Fruit fly (Drosophila melanogaster) whole organism, embryonic: Measurements from ENCODE around the gene nonC.

ENCODE experiments used
- Bdp1 ChIP-seq: fragments of 200-800 bp; sonication (Bioruptor generic); optimal IDR thresholded peaks from 3 replicates; lab custom pipeline; 2016; ENCODE audit warnings: missing biosample characterization, missing genetic modification characterization
- Bteb2 ChIP-seq: fragments of 200-800 bp; sonication (Bioruptor generic); optimal IDR thresholded peaks from 2 replicates; lab custom pipeline; 2016; ENCODE audit warnings: missing biosample characterization, missing genetic modification characterization
- CG11723 ChIP-seq: fragments of 200-800 bp; sonication (Bioruptor generic); optimal IDR thresholded peaks from 2 replicates; lab custom pipeline; 2017; ENCODE audit warnings: missing biosample characterization, mild to moderate bottlenecking, missing genetic modification characterization
- CG14050 ChIP-seq: fragments of 200-800 bp; sonication (Bioruptor generic); IDR thresholded peaks from 3 replicates; pipeline ENCODE4 v1.3.6; 2022; ENCODE audit warnings: missing biosample characterization, missing genetic modification characterization
- CG1529 ChIP-seq: fragments of 200-800 bp; sonication (Bioruptor generic); optimal IDR thresholded peaks from 3 replicates; lab custom pipeline; 2018; ENCODE audit warnings: missing biosample characterization, missing genetic modification characterization
- CG15601 ChIP-seq: fragments of 200-800 bp; sonication (Bioruptor generic); optimal IDR thresholded peaks from 3 replicates; lab custom pipeline; 2019; ENCODE audit warnings: missing biosample characterization, mild to moderate bottlenecking, missing genetic modification characterization, moderate library complexity
- CG17359 ChIP-seq: fragments of 200-800 bp; sonication (Bioruptor generic); optimal IDR thresholded peaks from 3 replicates; lab custom pipeline; 2018; ENCODE audit warnings: missing biosample characterization, mild to moderate bottlenecking, missing genetic modification characterization, moderate library complexity
- CG17912 ChIP-seq: fragments of 200-800 bp; sonication (Bioruptor generic); optimal IDR thresholded peaks from 2 replicates; lab custom pipeline; 2018; ENCODE audit warnings: missing biosample characterization, mild to moderate bottlenecking, missing genetic modification characterization
- CG2120 ChIP-seq: fragments of 200-800 bp; sonication (Bioruptor generic); optimal IDR thresholded peaks from 3 replicates; lab custom pipeline; 2016; ENCODE audit warnings: missing biosample characterization, missing genetic modification characterization
- CG2129 ChIP-seq: fragments of 200-800 bp; sonication (Bioruptor generic); IDR thresholded peaks from 2 replicates; pipeline ENCODE4 v1.3.6; 2022; ENCODE audit warnings: missing biosample characterization, missing genetic modification characterization; ENCODE audit not compliant: partially characterized antibody
- CG3281 ChIP-seq: fragments of 200-800 bp; sonication (Bioruptor generic); optimal IDR thresholded peaks from 3 replicates; lab custom pipeline; 2017; ENCODE audit warnings: missing biosample characterization, mild to moderate bottlenecking, missing genetic modification characterization
- CG33213 ChIP-seq: fragments of 200-800 bp; sonication (Bioruptor generic); optimal IDR thresholded peaks from 3 replicates; lab custom pipeline; 2016; ENCODE audit warnings: missing biosample characterization, missing genetic modification characterization
- CG34376 ChIP-seq: fragments of 200-800 bp; sonication (Bioruptor generic); optimal IDR thresholded peaks from 2 replicates; lab custom pipeline; 2018; ENCODE audit warnings: missing biosample characterization, mild to moderate bottlenecking, missing genetic modification characterization
- CG6272 ChIP-seq: fragments of 200-800 bp; sonication (Bioruptor generic); IDR thresholded peaks from 2 replicates; pipeline ENCODE4 v1.3.6; 2022; ENCODE audit warnings: missing biosample characterization, missing genetic modification characterization
- CG6683 ChIP-seq: fragments of 200-800 bp; sonication (Bioruptor generic); optimal IDR thresholded peaks from 2 replicates; lab custom pipeline; 2017; ENCODE audit warnings: missing biosample characterization, mild to moderate bottlenecking, missing genetic modification characterization, missing genetic modification reagents
- CG7839 ChIP-seq: fragments of 200-800 bp; sonication (Bioruptor generic); optimal IDR thresholded peaks from 3 replicates; lab custom pipeline; 2018; ENCODE audit warnings: missing biosample characterization, mild to moderate bottlenecking, missing genetic modification characterization, moderate library complexity
- CG7963 ChIP-seq: fragments of 200-800 bp; sonication (Bioruptor generic); IDR thresholded peaks from 3 replicates; pipeline ENCODE4 v1.3.6; 2022; ENCODE audit warnings: missing biosample characterization, missing genetic modification characterization; ENCODE audit not compliant: partially characterized antibody
- CG7987 ChIP-seq: fragments of 200-800 bp; sonication (Bioruptor generic); optimal IDR thresholded peaks from 2 replicates; lab custom pipeline; 2018; ENCODE audit warnings: missing biosample characterization, mild to moderate bottlenecking, missing genetic modification characterization, moderate library complexity
- CG8089 ChIP-seq: fragments of 200-800 bp; sonication (Bioruptor generic); optimal IDR thresholded peaks from 3 replicates; lab custom pipeline; 2016; ENCODE audit warnings: missing biosample characterization, missing genetic modification characterization
- CG8388 ChIP-seq: fragments of 200-800 bp; sonication (Bioruptor generic); optimal IDR thresholded peaks from 2 replicates; lab custom pipeline; 2019; ENCODE audit warnings: missing biosample characterization, mild to moderate bottlenecking, missing genetic modification characterization, moderate library complexity
- CG8924 ChIP-seq: fragments of 200-800 bp; optimal IDR thresholded peaks from 3 replicates; lab custom pipeline; 2019; ENCODE audit warnings: missing biosample characterization, mild to moderate bottlenecking, missing genetic modification characterization, moderate library complexity
- CG9932 ChIP-seq: fragments of 200-800 bp; sonication (Bioruptor generic); IDR thresholded peaks from 2 replicates; pipeline ENCODE4 v1.3.6; 2022; ENCODE audit warnings: missing biosample characterization, missing genetic modification characterization
- CkIIα-i1 ChIP-seq: fragments of 200-800 bp; sonication (Bioruptor generic); IDR thresholded peaks from 2 replicates; pipeline ENCODE4 v1.3.6; 2022; ENCODE audit warnings: missing biosample characterization, missing genetic modification characterization
- Dbx ChIP-seq: fragments of 200-800 bp; sonication (Bioruptor generic); IDR thresholded peaks from 3 replicates; pipeline ENCODE4 v1.3.6; 2022; ENCODE audit warnings: missing biosample characterization, missing genetic modification characterization
- Ets97D ChIP-seq: fragments of 200-800 bp; sonication (Bioruptor generic); optimal IDR thresholded peaks from 3 replicates; lab custom pipeline; 2016; ENCODE audit warnings: missing biosample characterization, missing genetic modification characterization
- Fer1 ChIP-seq: fragments of 200-800 bp; sonication (Bioruptor generic); optimal IDR thresholded peaks from 2 replicates; lab custom pipeline; 2017; ENCODE audit warnings: missing biosample characterization, mild to moderate bottlenecking, missing genetic modification characterization
- HLH4C ChIP-seq: fragments of 200-800 bp; sonication (Bioruptor generic); IDR thresholded peaks from 3 replicates; pipeline ENCODE4 v1.3.6; 2022; ENCODE audit warnings: missing biosample characterization, missing genetic modification characterization; ENCODE audit not compliant: partially characterized antibody
- Lim3 ChIP-seq: fragments of 200-800 bp; sonication (Bioruptor generic); IDR thresholded peaks from 2 replicates; pipeline ENCODE4 v1.3.6; 2022; ENCODE audit warnings: missing biosample characterization, missing genetic modification characterization
- MBD-R2 ChIP-seq: fragments of 200-800 bp; sonication (Bioruptor generic); IDR thresholded peaks from 2 replicates; pipeline ENCODE4 v1.3.6; 2022; ENCODE audit warnings: missing biosample characterization, missing genetic modification characterization
- TFAM ChIP-seq: fragments of 200-800 bp; sonication (Bioruptor generic); optimal IDR thresholded peaks from 2 replicates; lab custom pipeline; 2017; ENCODE audit warnings: missing biosample characterization, missing genetic modification characterization, inconsistent platforms
- Xrp1 ChIP-seq: fragments of 200-800 bp; sonication (Bioruptor generic); IDR thresholded peaks from 2 replicates; pipeline ENCODE4 v1.3.6; 2022; ENCODE audit warnings: missing biosample characterization, missing genetic modification characterization
- YL-1 ChIP-seq: fragments of 200-800 bp; sonication (Bioruptor generic); optimal IDR thresholded peaks from 3 replicates; lab custom pipeline; 2017; ENCODE audit warnings: missing biosample characterization, mild to moderate bottlenecking, missing genetic modification characterization
- al ChIP-seq: fragments of 200-800 bp; sonication (Bioruptor generic); IDR thresholded peaks from 2 replicates; pipeline ENCODE4 v1.3.6; 2022; ENCODE audit warnings: missing biosample characterization, missing genetic modification characterization
- bigmax ChIP-seq: fragments of 200-800 bp; sonication (Bioruptor generic); optimal IDR thresholded peaks from 2 replicates; lab custom pipeline; 2018; ENCODE audit warnings: missing biosample characterization, mild to moderate bottlenecking, missing genetic modification characterization
- br ChIP-seq: fragments of >200 bp; optimal IDR thresholded peaks from 2 replicates; lab custom pipeline; 2017
- cas ChIP-seq: fragments of 200-800 bp; sonication (Bioruptor generic); IDR thresholded peaks from 2 replicates; pipeline ENCODE4 v1.3.6; 2022; ENCODE audit warnings: missing biosample characterization, missing genetic modification characterization
- crp ChIP-seq, 2 experiments: fragments of 200-800 bp; sonication (Bioruptor generic); optimal IDR thresholded peaks; 2 replicates in 1 of 2; 3 replicates in 1 of 2; lab custom pipeline; 2017; ENCODE audit warnings: missing biosample characterization in 2 of 2, missing genetic modification characterization in 2 of 2, mild to moderate bottlenecking in 1 of 2, moderate library complexity in 1 of 2
- dpn ChIP-seq, 2 experiments: fragments of 200-800 bp; sonication (Bioruptor generic); optimal IDR thresholded peaks; 3 replicates each; lab custom pipeline; 2016; ENCODE audit warnings: missing biosample characterization in 2 of 2, missing genetic modification characterization in 2 of 2
- emc ChIP-seq: fragments of 200-800 bp; sonication (Bioruptor generic); optimal IDR thresholded peaks from 2 replicates; lab custom pipeline; 2016; ENCODE audit warnings: missing biosample characterization, missing genetic modification characterization
- esg ChIP-seq: fragments of 200-800 bp; sonication (Bioruptor generic); conservative IDR thresholded peaks from 2 replicates; pipeline ENCODE4 v1.3.6; 2022; ENCODE audit warnings: missing biosample characterization, missing genetic modification characterization
- fu2 ChIP-seq: fragments of 200-800 bp; sonication (Bioruptor generic); optimal IDR thresholded peaks from 2 replicates; lab custom pipeline; 2016; ENCODE audit warnings: missing biosample characterization, missing genetic modification characterization
- jumu ChIP-seq: fragments of 200-800 bp; sonication (Bioruptor generic); optimal IDR thresholded peaks from 3 replicates; lab custom pipeline; 2016; ENCODE audit warnings: missing biosample characterization, missing genetic modification characterization
- mam ChIP-seq: fragments of 200-800 bp; sonication (Bioruptor generic); optimal IDR thresholded peaks from 3 replicates; lab custom pipeline; 2016; ENCODE audit warnings: missing biosample characterization, missing genetic modification characterization
- nerfin-1 ChIP-seq: fragments of 200-800 bp; sonication (Bioruptor generic); optimal IDR thresholded peaks from 3 replicates; lab custom pipeline; 2019; ENCODE audit warnings: missing biosample characterization, mild to moderate bottlenecking, missing genetic modification characterization, moderate library complexity
- odd ChIP-seq: fragments of 200-800 bp; sonication (Bioruptor generic); optimal IDR thresholded peaks from 2 replicates; lab custom pipeline; 2017; ENCODE audit warnings: missing biosample characterization, mild to moderate bottlenecking, missing genetic modification characterization
- peb ChIP-seq: fragments of 200-800 bp; sonication (Bioruptor generic); IDR thresholded peaks from 2 replicates; pipeline ENCODE4 v1.3.6; 2022; ENCODE audit warnings: missing biosample characterization, missing genetic modification characterization
- ranshi ChIP-seq: fragments of 200-800 bp; sonication (Bioruptor generic); IDR thresholded peaks from 2 replicates; pipeline ENCODE4 v1.3.6; 2022; ENCODE audit warnings: missing biosample characterization, missing genetic modification characterization
- sima ChIP-seq: fragments of 200-800 bp; sonication (Bioruptor generic); optimal IDR thresholded peaks from 2 replicates; lab custom pipeline; 2016; ENCODE audit warnings: missing biosample characterization, missing genetic modification characterization
- ssp ChIP-seq: fragments of 200-800 bp; sonication (Bioruptor generic); IDR thresholded peaks from 2 replicates; pipeline ENCODE4 v1.3.6; 2022; ENCODE audit warnings: missing biosample characterization, missing genetic modification characterization
- unc-4 ChIP-seq: fragments of 200-800 bp; sonication (Bioruptor generic); IDR thresholded peaks from 2 replicates; pipeline ENCODE4 v1.3.6; 2022; ENCODE audit warnings: missing biosample characterization, missing genetic modification characterization; ENCODE audit not compliant: partially characterized antibody
- unpg ChIP-seq: fragments of 200-800 bp; sonication (Bioruptor generic); optimal IDR thresholded peaks from 3 replicates; lab custom pipeline; 2018; ENCODE audit warnings: missing biosample characterization, mild to moderate bottlenecking, missing genetic modification characterization, moderate library complexity

Gene nonC

dm6 chrX:6793390-6793789 is 30.9 kb upstream of the nonC start (continued):
- TF ChIP-seq peb (GFP tag; lab: Robert Waterston, UW): no peak
- TF ChIP-seq HLH4C (GFP tag; lab: Robert Waterston, UW): no peak
- TF ChIP-seq CG7839 (tag; lab: Kevin White, UChicago): peak; percentile 79
- no peak for TF ChIP-seq CG34376 (GFP tag; lab: Kevin White, UChicago)
- peak; percentile 34 for TF ChIP-seq odd (GFP tag; lab: Kevin White, UChicago)
- TF ChIP-seq ranshi (GFP tag; lab: Robert Waterston, UW): peak; percentile 63
- no peak for TF ChIP-seq crp (GFP tag; optimal IDR thresholded peaks at IDR 0.05; lab: Kevin White, UChicago)
- TF ChIP-seq CG8388 (GFP tag; lab: Kevin White, UChicago): peak; percentile 55
- no peak for TF ChIP-seq CG17912 (GFP tag; lab: Kevin White, UChicago)
- TF ChIP-seq YL-1: peak; percentile 3
- TF ChIP-seq emc: peak; percentile 41
- no peak for TF ChIP-seq CG6683 (GFP tag; lab: Kevin White, UChicago)
- TF ChIP-seq CG8924: peak; percentile 14
- peak; percentile 58 for TF ChIP-seq ssp (GFP tag; lab: Robert Waterston, UW)
- TF ChIP-seq CG15601: no peak
- no peak for TF ChIP-seq br (lab: Kevin White, UChicago)
- peak; percentile 83 for TF ChIP-seq al (GFP tag; lab: Robert Waterston, UW)
- TF ChIP-seq Fer1 (GFP tag; lab: Kevin White, UChicago): peak; percentile 64
- TF ChIP-seq CG8089 (GFP tag; lab: Kevin White, UChicago): peak; percentile 49
- 0 out of 2 replicates have a peak, but pooled peaks have one; percentile 22 for TF ChIP-seq cas (GFP tag; lab: Robert Waterston, UW)
- TF ChIP-seq dpn (GFP tag; optimal IDR thresholded peaks at IDR 0.05; lab: Kevin White, UChicago): peak; percentile 79 to 80
- TF ChIP-seq Bdp1 (GFP tag; lab: Kevin White, UChicago): no peak
- TF ChIP-seq CG3281: peak; percentile 74
- peak; percentile 49; the same call in 1 of the 2 replicates for TF ChIP-seq CG6272 (GFP tag; lab: Robert Waterston, UW)
- peak; percentile 42 for TF ChIP-seq CG1529 (GFP tag; lab: Kevin White, UChicago)
- TF ChIP-seq nerfin-1 (tag; lab: Kevin White, UChicago): peak; percentile 42
- no peak for TF ChIP-seq CG2129 (GFP tag; lab: Robert Waterston, UW)
- peak; percentile 37 for TF ChIP-seq CG33213
- peak; percentile 56 for TF ChIP-seq CG14050 (GFP tag; lab: Robert Waterston, UW)
- TF ChIP-seq fu2 (GFP tag; lab: Kevin White, UChicago): peak; percentile 73
- TF ChIP-seq TFAM: no peak
- peak; percentile 67 for TF ChIP-seq esg (GFP tag; lab: Robert Waterston, UW)
- TF ChIP-seq unc-4 (GFP tag; lab: Robert Waterston, UW): no peak
- TF ChIP-seq CG7987: peak; percentile 42
- TF ChIP-seq CG9932 (GFP tag; lab: Robert Waterston, UW): peak; percentile 87
- peak; percentile 52; the same call in 1 of the 2 replicates for TF ChIP-seq MBD-R2 (GFP tag; lab: Robert Waterston, UW)
- TF ChIP-seq CG11723 (GFP tag; lab: Kevin White, UChicago): peak; percentile 6
- peak; percentile 10 for TF ChIP-seq Ets97D
- TF ChIP-seq Xrp1 (GFP tag; lab: Robert Waterston, UW): peak; percentile 69
- TF ChIP-seq sima (GFP tag; lab: Kevin White, UChicago): peak; percentile 37
- TF ChIP-seq bigmax (GFP tag; lab: Kevin White, UChicago): no peak
- peak; percentile 80 for TF ChIP-seq Dbx (GFP tag; lab: Robert Waterston, UW)
- peak; percentile 64 for TF ChIP-seq Bteb2 (GFP tag; lab: Kevin White, UChicago)
- peak; percentile 85 for TF ChIP-seq CG2120 (GFP tag; lab: Kevin White, UChicago)
- peak; percentile 79 for TF ChIP-seq unpg (GFP tag; lab: Kevin White, UChicago)
- no peak for TF ChIP-seq CG7963 (GFP tag; lab: Robert Waterston, UW)
- peak; percentile 75 for TF ChIP-seq mam (GFP tag; lab: Kevin White, UChicago)
- TF ChIP-seq Lim3 (GFP tag; lab: Robert Waterston, UW): peak; percentile 47; the same call in 1 of the 2 replicates
- TF ChIP-seq CkIIα-i1 (GFP tag; lab: Robert Waterston, UW): peak; percentile 40; the same call in 1 of the 2 replicates
- peak; percentile 81 for TF ChIP-seq CG17359 (tag; lab: Kevin White, UChicago)
- peak; percentile 52 for TF ChIP-seq jumu (GFP tag; lab: Kevin White, UChicago)
